Fruit fly (Drosophila melanogaster): ENCODE results near the gene CG4230.

The CG4230 gene

dm6 chr2L:5096222-5096621 is at the start of gene CG4230:
Gene CG4230, plus strand, starts transcription at chr2L:5096227.
- TF ChIP-seq CG8478 (optimal IDR thresholded peaks at IDR 0.05) (no peak), CTCF (optimal IDR thresholded peaks at IDR 0.05) (no peak)

dm6 chr2L:5046261-5046660 is 49.8 kb upstream of the CG4230 start:
- TF ChIP-seq CG8478 (optimal IDR thresholded peaks at IDR 0.05) (no peak), CTCF (optimal IDR thresholded peaks at IDR 0.05) (no peak)

- TF ChIP-seq CTCF (optimal IDR thresholded peaks at IDR 0.05) (no peak), CG8478 (optimal IDR thresholded peaks at IDR 0.05) (no peak)
These were observed 46.1 kb upstream of the CG4230 start for dm6 chr2L:5049974-5050373.

DNA sequence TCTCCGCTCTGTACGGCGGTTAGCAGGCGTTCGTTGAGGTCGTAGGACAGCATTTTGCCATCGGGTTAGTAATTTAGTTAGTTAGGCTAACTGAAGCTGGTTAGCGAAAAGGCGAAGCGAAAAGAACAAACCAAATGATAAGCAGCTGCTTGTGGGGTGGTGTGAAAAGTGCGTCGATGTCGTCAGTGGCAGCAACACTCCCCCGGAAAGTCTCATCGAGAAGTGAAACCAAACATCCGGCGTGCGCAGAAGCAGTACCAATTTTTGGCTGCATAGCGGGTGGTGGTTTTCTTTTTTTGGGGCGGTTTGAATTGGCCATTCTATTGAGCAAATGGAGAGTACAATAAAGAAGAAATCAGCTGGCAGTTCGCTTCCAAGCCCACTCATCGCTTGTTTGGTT is 45.2 kb upstream of the CG4230 start, which contains the start of gene CG9121:
Gene CG9121, minus strand, starts transcription at position 238 of the 400 bp plus-strand sequence.
- TF ChIP-seq CTCF (optimal IDR thresholded peaks at IDR 0.05) (no peak), CG8478 (optimal IDR thresholded peaks at IDR 0.05) (no peak)

dm6 chr2L:5052367-5052914 is 43.6 kb upstream of the CG4230 start, which contains the start of gene senju:
Gene senju, plus strand, starts transcription at chr2L:5052843.
- peak in 1 of 2 experiments; percentile 1 for TF ChIP-seq CTCF (optimal IDR thresholded peaks at IDR 0.05)
- TF ChIP-seq CG8478 (optimal IDR thresholded peaks at IDR 0.05), result no peak

DNA sequence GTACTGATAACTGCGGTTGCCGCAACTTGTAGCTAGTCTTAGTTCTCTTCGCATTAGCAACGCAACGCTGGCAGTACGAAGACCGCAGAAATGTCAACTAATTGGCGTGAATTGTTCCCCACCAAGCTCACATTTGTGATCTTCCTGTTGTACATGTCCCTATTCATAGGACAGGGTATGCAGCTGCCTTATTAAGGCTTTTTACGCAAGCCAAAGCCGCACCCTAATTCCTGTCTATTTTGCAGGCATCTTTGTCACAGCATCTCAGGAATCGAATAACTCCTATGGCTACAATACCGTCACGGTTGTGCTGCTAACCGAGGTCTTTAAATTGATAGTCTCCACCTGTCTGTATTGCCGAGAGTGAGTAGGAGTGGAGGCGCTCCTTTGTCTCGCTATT is 43.0 kb upstream of the CG4230 start, which contains the start of gene eIF3h:
Gene eIF3h, minus strand, starts transcription at position 101 of the 400 bp plus-strand sequence.
- no peak for TF ChIP-seq CG8478 (optimal IDR thresholded peaks at IDR 0.05)
- TF ChIP-seq CTCF (optimal IDR thresholded peaks at IDR 0.05), result no peak

dm6 chr2L:5054953-5055352 is 41.1 kb upstream of the CG4230 start, which contains the start of the genes CG14036 and His3.3A:
Gene CG14036, minus strand, starts transcription at chr2L:5055016.
Gene His3.3A, plus strand, starts transcription at chr2L:5055058.
- TF ChIP-seq CG8478 (optimal IDR thresholded peaks at IDR 0.05), result no peak
- peak; percentile 5 to 21 for TF ChIP-seq CTCF (optimal IDR thresholded peaks at IDR 0.05)

dm6 chr2L:5055528-5055927 is 40.5 kb upstream of the CG4230 start:
- TF ChIP-seq CG8478 (optimal IDR thresholded peaks at IDR 0.05), result no peak
- TF ChIP-seq CTCF (optimal IDR thresholded peaks at IDR 0.05), result no peak

- TF ChIP-seq CG8478 (optimal IDR thresholded peaks at IDR 0.05) (no peak), CTCF (optimal IDR thresholded peaks at IDR 0.05) (no peak)
These were observed 37.9 kb upstream of the CG4230 start, which contains the start of gene Nepl3 for dm6 chr2L:5058094-5058493. Gene Nepl3, minus strand, starts transcription at chr2L:5058248.

- TF ChIP-seq CG8478 (optimal IDR thresholded peaks at IDR 0.05) (no peak), CTCF (optimal IDR thresholded peaks at IDR 0.05) (no peak)
These were observed 36.3 kb upstream of the CG4230 start, which contains the start of gene Rpn11 for dm6 chr2L:5059645-5060254. Gene Rpn11, minus strand, starts transcription at chr2L:5059790.

- TF ChIP-seq CG8478 (optimal IDR thresholded peaks at IDR 0.05), result no peak
- TF ChIP-seq CTCF (optimal IDR thresholded peaks at IDR 0.05), result no peak
These were observed 35.5 kb upstream of the CG4230 start, which contains the start of gene qtc for dm6 chr2L:5060515-5060914. Gene qtc, plus strand, starts transcription at chr2L:5060815.

- no peak for TF ChIP-seq CG8478 (optimal IDR thresholded peaks at IDR 0.05)
These were observed 35.0 kb upstream of the CG4230 start for dm6 chr2L:5060952-5061478.

- TF ChIP-seq CG8478 (optimal IDR thresholded peaks at IDR 0.05) (no peak), CTCF (optimal IDR thresholded peaks at IDR 0.05) (no peak)
These were observed 33.1 kb upstream of the CG4230 start for dm6 chr2L:5062799-5063404.

DNA sequence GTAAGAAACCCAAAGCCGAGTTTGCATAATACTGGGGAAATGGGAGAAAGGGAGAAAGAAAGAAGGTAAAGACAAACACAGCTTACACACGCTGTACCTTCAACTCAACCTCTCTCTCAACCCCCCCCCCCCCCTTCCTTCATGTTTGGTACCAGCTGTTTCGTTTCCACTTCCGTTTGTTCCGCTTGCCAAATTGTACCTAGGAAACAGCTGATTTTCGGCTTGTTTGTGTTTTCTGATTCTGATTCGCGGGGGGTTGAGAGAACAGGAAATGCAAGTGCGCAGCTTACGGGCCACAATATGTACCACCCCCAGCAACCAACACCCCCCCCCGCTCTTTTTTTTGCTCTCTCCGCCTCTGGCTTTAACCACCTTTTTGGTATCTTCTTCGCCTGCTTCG is 32.1 kb upstream of the CG4230 start:
- TF ChIP-seq CG8478 (optimal IDR thresholded peaks at IDR 0.05), result no peak
- no peak for TF ChIP-seq CTCF (optimal IDR thresholded peaks at IDR 0.05)

DNA sequence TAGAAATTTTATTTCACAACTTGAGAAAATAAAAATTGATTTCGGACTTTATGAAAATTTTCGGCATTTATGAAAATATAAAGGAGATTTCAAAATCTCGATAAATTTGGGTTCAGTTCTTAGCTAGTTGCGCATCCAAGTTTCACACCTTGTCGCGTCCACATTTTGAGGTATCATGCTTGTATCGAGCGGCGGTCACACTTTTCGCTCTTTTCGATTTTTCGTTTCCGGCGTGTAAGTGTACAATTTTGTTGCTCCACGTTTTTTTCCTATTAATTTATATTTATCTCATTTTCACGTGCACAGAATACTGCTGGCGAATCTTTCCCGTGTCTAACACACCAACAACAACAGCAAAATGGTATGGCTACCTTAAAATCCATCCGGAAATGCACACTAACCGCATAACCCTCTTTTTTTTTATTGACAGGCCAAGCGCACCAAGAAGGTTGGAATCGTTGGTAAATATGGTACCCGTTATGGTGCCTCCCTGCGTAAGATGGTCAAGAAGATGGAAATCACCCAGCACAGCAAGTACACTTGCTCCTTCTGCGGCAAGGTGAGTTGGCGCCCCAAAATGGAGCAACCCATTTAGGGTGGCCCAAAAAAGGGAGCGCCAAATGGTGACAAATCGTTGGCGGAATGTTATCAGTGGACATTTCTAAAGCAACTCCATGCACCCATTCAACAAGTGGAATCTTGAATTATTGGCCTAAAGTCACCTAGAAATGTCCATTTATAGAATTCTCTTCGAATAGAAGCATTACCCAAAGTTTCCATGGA is 25.0 kb upstream of the CG4230 start, which contains the start of gene RpL37A:
Gene RpL37A, plus strand, starts transcription at position 161 of the 783 bp plus-strand sequence.
- peak; percentile 5 to 54 for TF ChIP-seq CTCF (optimal IDR thresholded peaks at IDR 0.05)
- no peak for TF ChIP-seq CG8478 (optimal IDR thresholded peaks at IDR 0.05)

All from S2 (cell line).